Fruit fly (Drosophila melanogaster): Measurements from ENCODE around the gene CG6678.

The CG6678 gene

dm6 chr3R:21837069-21837977 is 49.5 kb upstream of the CG6678 start (continued):
- TF ChIP-seq dati (GFP tag; IDR thresholded peaks at IDR 0.05): no peak
- TF ChIP-seq ranshi (GFP tag; IDR thresholded peaks at IDR 0.05): peak; percentile 55; the same call in 1 of the 2 replicates
- TF ChIP-seq CG13287 (GFP tag; IDR thresholded peaks at IDR 0.05; ENCODE audit: partially characterized antibody): no peak
- TF ChIP-seq fru (optimal IDR thresholded peaks at IDR 0.05): no peak
- TF ChIP-seq tna (GFP tag; IDR thresholded peaks at IDR 0.05; ENCODE audit: partially characterized antibody): no peak
- no peak for TF ChIP-seq Max (GFP tag; optimal IDR thresholded peaks at IDR 0.05)
- TF ChIP-seq Neu2 (GFP tag; optimal IDR thresholded peaks at IDR 0.05; ENCODE audit: borderline replicate concordance): no peak
- no peak for TF ChIP-seq CG32532 (GFP tag; IDR thresholded peaks at IDR 0.05)
- TF ChIP-seq HLHmδ (GFP tag; optimal IDR thresholded peaks at IDR 0.05): no peak
- TF ChIP-seq CG12071 (GFP tag; optimal IDR thresholded peaks at IDR 0.05): no peak
- no peak for TF ChIP-seq CG12155 (GFP tag; optimal IDR thresholded peaks at IDR 0.05)
- no peak for TF ChIP-seq CG18619 (GFP tag; optimal IDR thresholded peaks at IDR 0.05)
- no peak for TF ChIP-seq CG10431 (GFP tag; optimal IDR thresholded peaks at IDR 0.05)
- no peak for TF ChIP-seq odd (GFP tag; optimal IDR thresholded peaks at IDR 0.05)
- TF ChIP-seq CG18476 (GFP tag; optimal IDR thresholded peaks at IDR 0.05): peak; percentile 36
- no peak for TF ChIP-seq CG14667 (GFP tag; IDR thresholded peaks at IDR 0.05)
- no peak for TF ChIP-seq CG17912 (GFP tag; optimal IDR thresholded peaks at IDR 0.05)
- TF ChIP-seq CG11695 (GFP tag; IDR thresholded peaks at IDR 0.05): peak; percentile 77
- TF ChIP-seq fd64A (GFP tag; optimal IDR thresholded peaks at IDR 0.05): no peak
- TF ChIP-seq CG1832 (GFP tag; optimal IDR thresholded peaks at IDR 0.05): no peak
- TF ChIP-seq CG12659 (GFP tag; optimal IDR thresholded peaks at IDR 0.05): no peak
- no peak for TF ChIP-seq CG4282 (GFP tag; optimal IDR thresholded peaks at IDR 0.05)
- no peak for TF ChIP-seq CG31224 (GFP tag; IDR thresholded peaks at IDR 0.05)
- TF ChIP-seq BEAF-32 (GFP tag; optimal IDR thresholded peaks at IDR 0.05): no peak
- TF ChIP-seq CG10147 (GFP tag; optimal IDR thresholded peaks at IDR 0.05): peak; percentile 38
- no peak for TF ChIP-seq CG7745 (tag; optimal IDR thresholded peaks at IDR 0.05)
- no peak for TF ChIP-seq Trl (optimal IDR thresholded peaks at IDR 0.05)
- TF ChIP-seq Trl (GFP tag; optimal IDR thresholded peaks at IDR 0.05): no peak
- no peak for TF ChIP-seq so (GFP tag; IDR thresholded peaks at IDR 0.05)
- no peak for TF ChIP-seq CG9932 (GFP tag; IDR thresholded peaks at IDR 0.05)
- peak; percentile 86 for TF ChIP-seq dmrt99B (tag; optimal IDR thresholded peaks at IDR 0.05)
- TF ChIP-seq HLH4C (GFP tag; IDR thresholded peaks at IDR 0.05; ENCODE audit: partially characterized antibody): no peak
- peak; percentile 54 for TF ChIP-seq Ada2b (GFP tag; IDR thresholded peaks at IDR 0.05)
- TF ChIP-seq lmd (GFP tag; IDR thresholded peaks at IDR 0.05): no peak
- TF ChIP-seq bigmax (GFP tag; optimal IDR thresholded peaks at IDR 0.05): no peak
- no peak for TF ChIP-seq ab (GFP tag; optimal IDR thresholded peaks at IDR 0.05)
- TF ChIP-seq chif (GFP tag; optimal IDR thresholded peaks at IDR 0.05): no peak
- no peak for TF ChIP-seq CG16815 (GFP tag; optimal IDR thresholded peaks at IDR 0.05)
- no peak for TF ChIP-seq CG10462 (GFP tag; optimal IDR thresholded peaks at IDR 0.05)
- TF ChIP-seq CG1233 (GFP tag; optimal IDR thresholded peaks at IDR 0.05): no peak
- no peak for TF ChIP-seq CG7928 (GFP tag; optimal IDR thresholded peaks at IDR 0.05)
- no peak for TF ChIP-seq sima (GFP tag; optimal IDR thresholded peaks at IDR 0.05)
- TF ChIP-seq pho (GFP tag; optimal IDR thresholded peaks at IDR 0.05): no peak
- TF ChIP-seq D19B (GFP tag; optimal IDR thresholded peaks at IDR 0.05): no peak
- no peak for TF ChIP-seq PHDP (tag; optimal IDR thresholded peaks at IDR 0.05)
- peak; percentile 7; the same call in 1 of the 2 replicates for TF ChIP-seq Ravus (GFP tag; IDR thresholded peaks at IDR 0.05)
- no peak for TF ChIP-seq CG15011 (GFP tag; optimal IDR thresholded peaks at IDR 0.05)
- TF ChIP-seq shn (GFP tag; optimal IDR thresholded peaks at IDR 0.05): no peak
- TF ChIP-seq wdn (GFP tag; IDR thresholded peaks at IDR 0.05): no peak
- TF ChIP-seq Myb (GFP tag; optimal IDR thresholded peaks at IDR 0.05): no peak
